Fruit fly (Drosophila melanogaster): ENCODE measurements around the gene CG34269.

CG34269 gene

DNA sequence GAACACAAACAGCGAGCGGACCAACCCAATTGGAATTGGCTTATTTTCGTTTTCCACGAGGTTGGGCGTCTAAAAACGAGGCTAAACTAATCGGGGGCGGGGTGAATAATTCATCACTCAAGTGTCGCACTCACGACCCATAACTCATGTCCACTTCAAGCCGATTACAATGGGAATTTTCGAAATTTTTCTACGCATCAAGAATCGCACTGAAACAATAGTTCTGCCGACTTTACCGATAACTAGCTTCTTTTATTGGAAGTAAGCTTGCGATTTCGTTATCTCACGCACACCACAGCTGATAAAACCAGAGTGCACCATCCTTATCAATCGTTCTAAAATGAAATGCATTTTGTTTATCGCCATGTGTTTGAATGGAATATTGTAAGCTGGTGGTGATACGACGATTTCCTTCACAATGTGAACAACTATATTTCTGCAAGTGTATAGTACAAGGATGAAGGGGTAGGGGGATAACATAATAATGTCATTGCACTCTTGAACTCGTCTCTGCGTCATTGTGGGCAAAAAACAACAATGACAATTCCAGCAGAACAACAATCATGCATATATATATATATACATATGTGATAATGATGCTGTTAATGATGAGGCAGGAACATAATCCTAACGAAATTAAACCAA is 31.4 kb downstream of the CG34269 start (continued):
- TF ChIP-seq CG6854 (GFP tag; optimal IDR thresholded peaks at IDR 0.05) = no peak
- peak; percentile 10 for TF ChIP-seq CG6808 (GFP tag; optimal IDR thresholded peaks at IDR 0.05)
- TF ChIP-seq cyc (GFP tag; optimal IDR thresholded peaks at IDR 0.05) = no peak
- no peak for TF ChIP-seq OdsH (GFP tag; optimal IDR thresholded peaks at IDR 0.05)
- TF ChIP-seq Eip93F (GFP tag; optimal IDR thresholded peaks at IDR 0.05) = peak; percentile 16
- TF ChIP-seq topi (GFP tag; optimal IDR thresholded peaks at IDR 0.05) = no peak
- TF ChIP-seq Blimp-1 (GFP tag; optimal IDR thresholded peaks at IDR 0.05) = no peak
- no peak for TF ChIP-seq CG16779 (tag; optimal IDR thresholded peaks at IDR 0.05)
- no peak for TF ChIP-seq CG3032 (tag; optimal IDR thresholded peaks at IDR 0.05)
- TF ChIP-seq eg (GFP tag; IDR thresholded peaks at IDR 0.05) = no peak
- TF ChIP-seq Sox15 (GFP tag; optimal IDR thresholded peaks at IDR 0.05) = no peak
- no peak for TF ChIP-seq vri (GFP tag; optimal IDR thresholded peaks at IDR 0.05)
- TF ChIP-seq Met (GFP tag; optimal IDR thresholded peaks at IDR 0.05) = no peak
- no peak for TF ChIP-seq lz (GFP tag; optimal IDR thresholded peaks at IDR 0.05)
- TF ChIP-seq Ets21C (GFP tag; optimal IDR thresholded peaks at IDR 0.05) = no peak
- TF ChIP-seq net (GFP tag; optimal IDR thresholded peaks at IDR 0.05) = no peak
- peak; percentile 7 for TF ChIP-seq dsx (GFP tag; optimal IDR thresholded peaks at IDR 0.05; ENCODE audit: poor library complexity, severe bottlenecking)
- no peak for TF ChIP-seq Ets96B (tag; optimal IDR thresholded peaks at IDR 0.05)
- no peak for TF ChIP-seq CG15336 (GFP tag; IDR thresholded peaks at IDR 0.05)
- no peak for TF ChIP-seq CG11762 (GFP tag; optimal IDR thresholded peaks at IDR 0.05; ENCODE audit: insufficient read depth)
- TF ChIP-seq CG6163 (GFP tag; IDR thresholded peaks at IDR 0.05) = no peak
- TF ChIP-seq Hr39 (GFP tag; optimal IDR thresholded peaks at IDR 0.05) = no peak
- no peak for TF ChIP-seq CG10631 (GFP tag; optimal IDR thresholded peaks at IDR 0.05)

DNA sequence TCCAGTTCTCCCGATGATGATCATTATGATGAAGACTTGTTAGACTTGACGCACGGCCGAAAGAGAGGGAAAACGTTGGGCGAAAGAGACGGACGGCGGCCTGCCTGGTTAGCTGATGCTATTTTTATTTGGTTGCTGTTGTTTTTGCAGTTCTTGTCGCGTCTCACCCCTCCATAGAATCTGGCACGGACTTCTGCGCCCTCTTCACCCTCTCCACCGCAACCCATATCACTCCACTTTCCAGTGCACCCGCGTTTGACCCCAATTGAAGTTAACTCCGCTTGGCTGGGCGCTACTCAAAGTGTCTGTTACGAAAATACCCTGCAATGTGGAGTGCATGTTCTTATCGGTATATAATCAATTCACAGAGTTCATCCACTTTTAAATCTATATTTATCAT is 33.0 kb downstream of the CG34269 start:
- 0 out of 3 replicates have a peak, but pooled peaks have one; percentile 39 for TF ChIP-seq CG6163 (GFP tag; IDR thresholded peaks at IDR 0.05)
- no peak for TF ChIP-seq OdsH (GFP tag; optimal IDR thresholded peaks at IDR 0.05)
- peak; percentile 77 for TF ChIP-seq Eip78C (GFP tag)
- TF ChIP-seq svp (GFP tag) = peak; percentile 41
- no peak for TF ChIP-seq CG8632 (GFP tag; optimal IDR thresholded peaks at IDR 0.05)

- TF ChIP-seq CG6792 (GFP tag; optimal IDR thresholded peaks at IDR 0.05) (no peak), Gug (GFP tag; IDR thresholded peaks at IDR 0.05) (no peak), CG11294 (GFP tag; IDR thresholded peaks at IDR 0.05) (no peak), cyc (GFP tag; optimal IDR thresholded peaks at IDR 0.05) (no peak), Met (GFP tag; optimal IDR thresholded peaks at IDR 0.05) (no peak), CG31627 (GFP tag; optimal IDR thresholded peaks at IDR 0.05) (no peak), CG6163 (GFP tag; IDR thresholded peaks at IDR 0.05) (0 out of 3 replicates have a peak, but pooled peaks have one; percentile 27), eg (GFP tag; IDR thresholded peaks at IDR 0.05) (0 out of 3 replicates have a peak, but pooled peaks have one; percentile 22), CG10631 (GFP tag; optimal IDR thresholded peaks at IDR 0.05) (no peak), dac (GFP tag; optimal IDR thresholded peaks at IDR 0.05) (no peak), Hr38 (GFP tag; optimal IDR thresholded peaks at IDR 0.05) (no peak), fkh (GFP tag; optimal IDR thresholded peaks at IDR 0.05) (peak; percentile 57), net (GFP tag; optimal IDR thresholded peaks at IDR 0.05) (no peak), ss (GFP tag; optimal IDR thresholded peaks at IDR 0.05) (no peak), Eip78C (GFP tag) (peak; percentile 32), Smox (GFP tag; optimal IDR thresholded peaks at IDR 0.05) (no peak), CG6854 (GFP tag; optimal IDR thresholded peaks at IDR 0.05) (no peak)
These were observed 33.8 kb downstream of the CG34269 start for dm6 chr3L:561772-562454.

Measured in whole organism, prepupa.